Comparison of ENCODE assay signal across 2 worm cellular contexts in genomic region chrV:7854603-7855002, ce11.
TF ChIP-seq lines count a peak whose summit lies in the region.

C37C3.9 (minus strand) TSS chrV:7854700.
C37C3.18 (plus strand) TSS chrV:7854993.

TF ChIP-seq in whole organism, L1 larva, 84 proteins besides CTCF, POLR2A, EP300 and RAD21 (continued from another document):
- TF ChIP-seq lsy-2 (tag; optimal IDR thresholded peaks at IDR 0.05; lab: Kevin White, UChicago) (peak; percentile 72 to 88), fkh-10 (GFP tag; optimal IDR thresholded peaks at IDR 0.05; lab: Kevin White, UChicago) (no peak), nhr-47 (tag; optimal IDR thresholded peaks at IDR 0.05; lab: Kevin White, UChicago) (peak; percentile 85), sptf-1 (tag; optimal IDR thresholded peaks at IDR 0.05; lab: Kevin White, UChicago) (no peak), unc-30 (tag; optimal IDR thresholded peaks at IDR 0.05; lab: Kevin White, UChicago) (no peak), nhr-76 (tag; optimal IDR thresholded peaks at IDR 0.05; lab: Kevin White, UChicago) (no peak), unc-86 (tag; optimal IDR thresholded peaks at IDR 0.05; lab: Kevin White, UChicago) (peak; percentile 77), blmp-1 (tag; optimal IDR thresholded peaks at IDR 0.05; lab: Kevin White, UChicago) (peak; percentile 77), unc-98 (GFP tag; IDR thresholded peaks at IDR 0.05; lab: Robert Waterston, UW) (no peak), elt-2 (tag; optimal IDR thresholded peaks at IDR 0.05; lab: Kevin White, UChicago) (peak; percentile 58), unc-62 (GFP tag; optimal IDR thresholded peaks at IDR 0.05; lab: Kevin White, UChicago) (no peak), tlp-1 (tag; optimal IDR thresholded peaks at IDR 0.05; lab: Kevin White, UChicago) (no peak), nhr-77 (tag; optimal IDR thresholded peaks at IDR 0.05; lab: Kevin White, UChicago) (peak; percentile 85), nhr-19 (GFP tag; conservative IDR thresholded peaks at IDR 0.05; lab: Robert Waterston, UW) (peak; percentile 75), lin-13 (GFP tag; optimal IDR thresholded peaks at IDR 0.05; lab: Kevin White, UChicago) (peak; percentile 76), C04F5.9 (tag; optimal IDR thresholded peaks at IDR 0.05; lab: Kevin White, UChicago) (no peak), mep-1 (tag; optimal IDR thresholded peaks at IDR 0.05; lab: Kevin White, UChicago) (peak; percentile 78), nhr-20 (tag; optimal IDR thresholded peaks at IDR 0.05; lab: Kevin White, UChicago) (peak; percentile 80), C34B4.2 (tag; optimal IDR thresholded peaks at IDR 0.05; lab: Kevin White, UChicago) (no peak), fkh-8 (tag; optimal IDR thresholded peaks at IDR 0.05; lab: Kevin White, UChicago) (peak; percentile 87), hlh-4 (tag; optimal IDR thresholded peaks at IDR 0.05; lab: Kevin White, UChicago) (no peak), ztf-11 (tag; optimal IDR thresholded peaks at IDR 0.05; lab: Kevin White, UChicago) (no peak), nhr-71 (tag; optimal IDR thresholded peaks at IDR 0.05; lab: Kevin White, UChicago) (peak; percentile 90), lir-3 (tag; optimal IDR thresholded peaks at IDR 0.05; lab: Kevin White, UChicago; ENCODE audit: poor library complexity) (no peak)

TF ChIP-seq in whole organism, young adult, 124 proteins besides CTCF, POLR2A, EP300 and RAD21 (continued from another document):
- TF ChIP-seq rec-8 (tag; optimal IDR thresholded peaks at IDR 0.05; lab: Kevin White, UChicago) (no peak), rcor-1 (GFP tag; IDR thresholded peaks at IDR 0.05; lab: Robert Waterston, UW) (no peak), ztf-18 (tag; optimal IDR thresholded peaks at IDR 0.05; lab: Kevin White, UChicago) (no peak), madf-3 (GFP tag; IDR thresholded peaks at IDR 0.05; lab: Robert Waterston, UW) (no peak), hmg-20 (GFP tag; IDR thresholded peaks at IDR 0.05; lab: Robert Waterston, UW) (no peak), B0336.3 (GFP tag; IDR thresholded peaks at IDR 0.05; lab: Robert Waterston, UW) (peak; percentile 70; the same call in 1 of the 2 replicates)
